Worm (Caenorhabditis elegans) whole organism, L3 larva: ENCODE data around the gene tag-343.

Experiments used
- aly-2 ChIP-seq: fragments of 150-350 bp; optimal IDR thresholded peaks from 2 replicates; lab custom pipeline; 2014; ENCODE audit warnings: missing biosample characterization, missing genetic modification characterization
- ama-1 ChIP-seq: fragments of 150-350 bp; optimal IDR thresholded peaks from 2 replicates; lab custom pipeline; 2018
- ceh-28 ChIP-seq: fragments of 150-350 bp; optimal IDR thresholded peaks from 2 replicates; lab custom pipeline; 2014; ENCODE audit warnings: missing biosample characterization, missing genetic modification reagents, missing genetic modification characterization
- lin-39 ChIP-seq: fragments of 150-350 bp; optimal IDR thresholded peaks from 2 replicates; lab custom pipeline; 2018; ENCODE audit warnings: missing biosample characterization, missing genetic modification reagents, missing genetic modification characterization
- nfya-1 ChIP-seq: sonication (generic microtip); optimal IDR thresholded peaks from 2 replicates; lab custom pipeline; 2017; ENCODE audit warnings: missing genetic modification characterization, mild to moderate bottlenecking, missing compliant biosample characterization, antibody characterized with exemption, moderate library complexity; ENCODE audit not compliant: insufficient read depth
- nhr-25 ChIP-seq: sonication (generic microtip); optimal IDR thresholded peaks from 2 replicates; lab custom pipeline; 2017; ENCODE audit warnings: missing biosample characterization, missing genetic modification characterization
- nhr-67 ChIP-seq: fragments of 150-350 bp; optimal IDR thresholded peaks from 2 replicates; lab custom pipeline; 2014; ENCODE audit warnings: missing biosample characterization, missing genetic modification characterization
- unc-62 ChIP-seq: fragments of 150-350 bp; sonication (generic microtip); optimal IDR thresholded peaks from 4 replicates; lab custom pipeline; 2014; ENCODE audit warnings: missing biosample characterization, missing genetic modification reagents, missing genetic modification characterization
- ztf-4 ChIP-seq: fragments of 150-350 bp; optimal IDR thresholded peaks from 2 replicates; lab custom pipeline; 2014; ENCODE audit warnings: missing biosample characterization, missing genetic modification characterization

DNA sequence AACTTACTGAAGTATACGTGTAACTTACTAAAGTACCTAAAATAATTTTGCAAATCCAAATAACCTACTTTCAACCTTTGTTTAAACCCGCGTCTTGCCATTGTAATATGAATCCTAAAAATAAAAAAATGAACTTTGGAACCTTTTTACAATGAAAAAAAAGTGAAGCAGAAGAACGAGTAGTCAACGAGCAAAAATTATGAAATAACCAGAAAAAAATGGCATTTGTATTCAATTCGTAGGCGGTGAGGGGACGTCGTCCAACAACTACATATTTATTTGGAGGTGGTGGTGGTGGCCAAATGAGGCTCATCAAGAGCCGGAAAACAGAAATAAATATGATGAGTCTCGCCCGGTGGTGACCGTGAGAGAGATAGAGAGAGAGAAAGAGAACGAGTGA is 11.8 kb downstream of the tag-343 start, which contains the start of gene F43B10.1:
- TF ChIP-seq aly-2 (tag; lab: Kevin White, UChicago), result no peak
- TF ChIP-seq nhr-25 (tag; lab: Kevin White, UChicago), result no peak
- no peak for TF ChIP-seq ztf-4 (tag; lab: Kevin White, UChicago)
- no peak for TF ChIP-seq ama-1 (lab: Kevin White, UChicago)
- no peak for TF ChIP-seq nhr-67 (tag; lab: Kevin White, UChicago)
- TF ChIP-seq nfya-1 (tag; lab: Kevin White, UChicago), result no peak
- no peak for TF ChIP-seq lin-39 (tag; lab: Kevin White, UChicago)
- TF ChIP-seq unc-62 (GFP tag; lab: Kevin White, UChicago), result no peak
- TF ChIP-seq ceh-28, result no peak
